Worm (Caenorhabditis elegans) whole organism, L2 larva: Measurements from ENCODE around the gene C47D12.2.
A peak's percentile ranks its signal among the peaks of the same experiment; 100 is the strongest.

Experiments used
- alr-1 ChIP-seq: fragments of 150-350 bp; optimal IDR thresholded peaks from 2 replicates; lab custom pipeline; 2014; ENCODE audit warnings: missing biosample characterization, missing genetic modification characterization
- ama-1 ChIP-seq: fragments of 150-350 bp; optimal IDR thresholded peaks from 2 replicates; lab custom pipeline; 2018; ENCODE audit warnings: inconsistent platforms
- blmp-1 ChIP-seq: sonication (generic microtip); optimal IDR thresholded peaks from 2 replicates; lab custom pipeline; 2017; ENCODE audit warnings: missing genetic modification characterization, mild to moderate bottlenecking, missing compliant biosample characterization, antibody characterized with exemption, moderate library complexity; ENCODE audit not compliant: insufficient read depth
- crh-2 ChIP-seq: sonication (generic microtip); optimal IDR thresholded peaks from 2 replicates; lab custom pipeline; 2017; ENCODE audit warnings: missing biosample characterization, missing genetic modification characterization
- dmd-4 ChIP-seq: sonication (generic microtip); optimal IDR thresholded peaks from 2 replicates; lab custom pipeline; 2017; ENCODE audit warnings: missing biosample characterization, missing genetic modification characterization
- egl-27 ChIP-seq: sonication (generic microtip); optimal IDR thresholded peaks from 3 replicates; lab custom pipeline; 2017; ENCODE audit warnings: missing biosample characterization, missing genetic modification reagents, missing genetic modification characterization
- lin-11 ChIP-seq: fragments of 150-350 bp; sonication (generic microtip); optimal IDR thresholded peaks from 2 replicates; lab custom pipeline; 2014; ENCODE audit warnings: missing biosample characterization, missing genetic modification characterization, inconsistent platforms, mixed read lengths
- lin-13 ChIP-seq: fragments of 150-350 bp; optimal IDR thresholded peaks from 2 replicates; lab custom pipeline; 2014; ENCODE audit warnings: missing biosample characterization, missing genetic modification reagents, missing genetic modification characterization
- mbf-1 ChIP-seq: sonication (generic microtip); optimal IDR thresholded peaks from 2 replicates; lab custom pipeline; 2017; ENCODE audit warnings: missing biosample characterization, missing genetic modification characterization
- mdl-1 ChIP-seq, 2 experiments: fragments of 150-350 bp in 1 of 2; sonication (generic microtip) in 1 of 2; optimal IDR thresholded peaks; 2 replicates each; lab custom pipeline; 2017; ENCODE audit warnings: missing biosample characterization in 2 of 2, missing genetic modification characterization in 2 of 2
- nhr-237 ChIP-seq: fragments of 150-350 bp; optimal IDR thresholded peaks from 2 replicates; lab custom pipeline; 2014; ENCODE audit warnings: missing biosample characterization, missing genetic modification characterization
- nhr-25 ChIP-seq: fragments of 150-350 bp; sonication (generic microtip); optimal IDR thresholded peaks from 3 replicates; lab custom pipeline; 2014; ENCODE audit warnings: missing biosample characterization, missing genetic modification characterization
- nhr-77 ChIP-seq: fragments of 150-350 bp; optimal IDR thresholded peaks from 2 replicates; lab custom pipeline; 2014; ENCODE audit warnings: missing biosample characterization, missing genetic modification characterization
- sem-4 ChIP-seq: fragments of 150-350 bp; optimal IDR thresholded peaks from 2 replicates; lab custom pipeline; 2014; ENCODE audit warnings: missing biosample characterization, missing genetic modification reagents, missing genetic modification characterization
- skn-1 ChIP-seq: sonication (generic microtip); optimal IDR thresholded peaks from 2 replicates; lab custom pipeline; 2017; ENCODE audit warnings: missing biosample characterization, missing genetic modification characterization
- sma-3 ChIP-seq: sonication (generic microtip); optimal IDR thresholded peaks from 2 replicates; lab custom pipeline; 2016; ENCODE audit warnings: missing genetic modification reagents, missing genetic modification characterization, missing compliant biosample characterization
- sma-9 ChIP-seq, 2 experiments: fragments of 150-350 bp in 1 of 2; sonication (generic microtip) in 1 of 2; optimal IDR thresholded peaks; 2 replicates each; lab custom pipeline; 2014 to 2016; ENCODE audit warnings: missing genetic modification characterization in 2 of 2, mild to moderate bottlenecking in 1 of 2, missing biosample characterization in 1 of 2, missing compliant biosample characterization in 1 of 2, missing genetic modification reagents in 1 of 2, moderate library complexity in 1 of 2
- snpc-4 ChIP-seq: fragments of 150-350 bp; optimal IDR thresholded peaks from 2 replicates; lab custom pipeline; 2014; ENCODE audit warnings: missing biosample characterization, missing genetic modification characterization
- unc-39 ChIP-seq: fragments of 150-350 bp; optimal IDR thresholded peaks from 2 replicates; lab custom pipeline; 2014; ENCODE audit warnings: missing biosample characterization, missing genetic modification characterization
- unc-55 ChIP-seq: fragments of 150-350 bp; sonication (generic microtip); optimal IDR thresholded peaks from 3 replicates; lab custom pipeline; 2014; ENCODE audit warnings: missing biosample characterization, missing genetic modification reagents, missing genetic modification characterization
- unc-62 ChIP-seq: fragments of 150-350 bp; optimal IDR thresholded peaks from 2 replicates; lab custom pipeline; 2014; ENCODE audit warnings: missing biosample characterization, missing genetic modification reagents, missing genetic modification characterization
- zag-1 ChIP-seq: fragments of 150-350 bp; optimal IDR thresholded peaks from 2 replicates; lab custom pipeline; 2014; ENCODE audit warnings: missing biosample characterization, missing genetic modification characterization
- ztf-1 ChIP-seq: fragments of 200-800 bp; sonication (Bioruptor generic); conservative IDR thresholded peaks from 2 replicates; pipeline ENCODE4 v1.3.6; 2022; ENCODE audit warnings: missing genetic modification characterization, missing compliant biosample characterization
- ztf-4 ChIP-seq: fragments of 150-350 bp; optimal IDR thresholded peaks from 2 replicates; lab custom pipeline; 2014; ENCODE audit warnings: missing biosample characterization, missing genetic modification characterization

Gene C47D12.2

ce11 chrII:11695161-11695944 is 19.2 kb downstream of the C47D12.2 start, which contains the start of gene tars-1:
Gene tars-1, minus strand, starts transcription at chrII:11695657.
- peak; percentile 3 for TF ChIP-seq sma-3 (GFP tag; lab: Kevin White, UChicago)

ce11 chrII:11695945-11696270 is 19.8 kb downstream of the C47D12.2 start, which contains the start of gene xpf-1:
Gene xpf-1, plus strand, starts transcription at chrII:11696171.
- TF ChIP-seq zag-1 (tag; lab: Kevin White, UChicago) (no peak), sma-9 (GFP tag; optimal IDR thresholded peaks at IDR 0.05; lab: Kevin White, UChicago) (no peak), sma-9 (tag; optimal IDR thresholded peaks at IDR 0.05; lab: Kevin White, UChicago) (no peak), nhr-77 (tag; lab: Kevin White, UChicago) (no peak), alr-1 (tag; lab: Kevin White, UChicago) (no peak), nhr-25 (tag; lab: Kevin White, UChicago) (no peak), mbf-1 (tag; lab: Kevin White, UChicago) (no peak), lin-13 (GFP tag; lab: Kevin White, UChicago) (no peak), snpc-4 (tag; lab: Kevin White, UChicago) (no peak), nhr-237 (tag; lab: Kevin White, UChicago) (no peak)

ce11 chrII:11700200-11700599 is 24.1 kb downstream of the C47D12.2 start, which contains the start of gene inos-1:
Gene inos-1, minus strand, starts transcription at chrII:11700300.
- TF ChIP-seq unc-55 (GFP tag; lab: Kevin White, UChicago) (peak; percentile 8), ztf-4 (tag; lab: Kevin White, UChicago) (no peak)
- TF ChIP-seq, all 48 proteins: peak for 1

ce11 chrII:11700635-11701034 is 24.5 kb downstream of the C47D12.2 start:
- TF ChIP-seq sma-3 (GFP tag; lab: Kevin White, UChicago) = no peak
- no peak for TF ChIP-seq mbf-1 (tag; lab: Kevin White, UChicago)
- no peak for TF ChIP-seq lin-13 (GFP tag; lab: Kevin White, UChicago)
- no peak for TF ChIP-seq skn-1 (tag; lab: Kevin White, UChicago)
- TF ChIP-seq ztf-1 (GFP tag; lab: Robert Waterston, UW) = no peak
- no peak for TF ChIP-seq sem-4
- TF ChIP-seq unc-39 (tag; lab: Kevin White, UChicago) = no peak
- no peak for TF ChIP-seq unc-55 (GFP tag; lab: Kevin White, UChicago)

ce11 chrII:11705787-11706186 is 29.7 kb downstream of the C47D12.2 start, which contains the start of gene VF13D12L.3:
Gene VF13D12L.3, plus strand, starts transcription at chrII:11706009.
- TF ChIP-seq blmp-1 (peak; percentile 2), unc-62 (GFP tag; lab: Kevin White, UChicago) (no peak)
- TF ChIP-seq, all 48 proteins: peak for 1

- no peak for TF ChIP-seq ztf-4 (tag; lab: Kevin White, UChicago)
- TF ChIP-seq dmd-4 = no peak
- no peak for TF ChIP-seq egl-27 (tag; lab: Kevin White, UChicago)
- no peak for TF ChIP-seq crh-2 (tag; lab: Kevin White, UChicago)
- no peak for TF ChIP-seq mdl-1 (tag; optimal IDR thresholded peaks at IDR 0.05; lab: Kevin White, UChicago)
- TF ChIP-seq sma-3 (GFP tag; lab: Kevin White, UChicago) = no peak
- TF ChIP-seq lin-11 (tag; lab: Kevin White, UChicago) = no peak
- TF ChIP-seq ama-1 (lab: Kevin White, UChicago) = no peak
- no peak for TF ChIP-seq nhr-237 (tag; lab: Kevin White, UChicago)
- TF ChIP-seq unc-62 (GFP tag; lab: Kevin White, UChicago) = no peak
Measured at ce11 chrII:11709464-11709863, 33.4 kb downstream of the C47D12.2 start, which contains the start of gene fcmt-1. Gene fcmt-1, minus strand, starts transcription at chrII:11709564.

- TF ChIP-seq nhr-77 (tag; lab: Kevin White, UChicago) = no peak
- TF ChIP-seq lin-13 (GFP tag; lab: Kevin White, UChicago) = no peak
- TF ChIP-seq blmp-1 = peak; percentile 30
- TF ChIP-seq nhr-25 (tag; lab: Kevin White, UChicago) = no peak
Measured at ce11 chrII:11710771-11711170, 34.7 kb downstream of the C47D12.2 start.
